Fruit fly (Drosophila melanogaster) whole organism, prepupa: ENCODE data around the gene CG42369.

Source experiments
- Blimp-1 ChIP-seq: fragments of 200-800 bp; sonication (Bioruptor generic); optimal IDR thresholded peaks from 3 replicates; lab custom pipeline; 2017; ENCODE audit warnings: missing biosample characterization, missing genetic modification characterization, mild to moderate bottlenecking, moderate library complexity, missing genetic modification reagents
- CG10631 ChIP-seq: fragments of 200-800 bp; sonication (Bioruptor generic); optimal IDR thresholded peaks from 2 replicates; lab custom pipeline; 2016; ENCODE audit warnings: missing biosample characterization, missing genetic modification characterization
- CG11294 ChIP-seq: fragments of 200-800 bp; sonication (Bioruptor generic); IDR thresholded peaks from 2 replicates; pipeline ENCODE4 v1.3.6; 2022; ENCODE audit warnings: missing biosample characterization, missing genetic modification characterization
- CG11902 ChIP-seq: fragments of 200-800 bp; sonication (Bioruptor generic); optimal IDR thresholded peaks from 3 replicates; lab custom pipeline; 2016; ENCODE audit warnings: missing biosample characterization, missing genetic modification characterization
- CG3032 ChIP-seq: fragments of 200-800 bp; optimal IDR thresholded peaks from 2 replicates; lab custom pipeline; 2019; ENCODE audit warnings: missing biosample characterization, mild to moderate bottlenecking, missing genetic modification characterization, moderate library complexity
- CG6276 ChIP-seq: fragments of 200-800 bp; sonication (Bioruptor generic); optimal IDR thresholded peaks from 2 replicates; lab custom pipeline; 2017; ENCODE audit warnings: missing biosample characterization, mild to moderate bottlenecking, missing genetic modification characterization
- CG6808 ChIP-seq: fragments of 200-800 bp; sonication (Bioruptor generic); optimal IDR thresholded peaks from 3 replicates; lab custom pipeline; 2017; ENCODE audit warnings: missing biosample characterization, missing genetic modification characterization, mild to moderate bottlenecking, moderate library complexity, missing genetic modification reagents
- CG6854 ChIP-seq: fragments of 200-800 bp; sonication (Bioruptor generic); optimal IDR thresholded peaks from 2 replicates; lab custom pipeline; 2017; ENCODE audit warnings: missing biosample characterization, mild to moderate bottlenecking, missing genetic modification characterization
- Eip78C ChIP-seq: fragments of 200-800 bp; sonication (Bioruptor generic); peaks from one replicate; lab custom pipeline; 2016; ENCODE audit warnings: missing biosample characterization, missing genetic modification characterization
- Ets96B ChIP-seq: fragments of 200-800 bp; optimal IDR thresholded peaks from 2 replicates; lab custom pipeline; 2019; ENCODE audit warnings: missing biosample characterization, mild to moderate bottlenecking, missing genetic modification characterization, moderate library complexity
- Hr4 ChIP-seq: fragments of 200-800 bp; sonication (Bioruptor generic); optimal IDR thresholded peaks from 3 replicates; lab custom pipeline; 2016; ENCODE audit warnings: missing biosample characterization, missing genetic modification characterization
- OdsH ChIP-seq: fragments of 200-800 bp; sonication (Bioruptor generic); optimal IDR thresholded peaks from 3 replicates; lab custom pipeline; 2016; ENCODE audit warnings: missing biosample characterization, missing genetic modification characterization
- Smox ChIP-seq: fragments of 200-800 bp; sonication (Bioruptor generic); optimal IDR thresholded peaks from 3 replicates; lab custom pipeline; 2016; ENCODE audit warnings: missing biosample characterization, missing genetic modification characterization
- Sox102F ChIP-seq: fragments of 200-800 bp; sonication (Bioruptor generic); optimal IDR thresholded peaks from 2 replicates; lab custom pipeline; 2016; ENCODE audit warnings: missing biosample characterization, mild to moderate bottlenecking, missing genetic modification characterization
- Sox15 ChIP-seq: fragments of 200-800 bp; sonication (Bioruptor generic); optimal IDR thresholded peaks from 3 replicates; lab custom pipeline; 2016; ENCODE audit warnings: missing biosample characterization, missing genetic modification characterization
- acj6 ChIP-seq: fragments of 200-800 bp; sonication (Bioruptor generic); optimal IDR thresholded peaks from 3 replicates; lab custom pipeline; 2016; ENCODE audit warnings: missing biosample characterization, missing genetic modification characterization
- dsx ChIP-seq: fragments of 200-800 bp; optimal IDR thresholded peaks from 3 replicates; lab custom pipeline; 2019; ENCODE audit warnings: missing biosample characterization, mild to moderate bottlenecking, missing genetic modification characterization, moderate library complexity; ENCODE audit not compliant: poor library complexity, severe bottlenecking
- eg ChIP-seq: fragments of 200-800 bp; sonication (Bioruptor generic); IDR thresholded peaks from 3 replicates; pipeline ENCODE4 v1.3.6; 2022; ENCODE audit warnings: missing biosample characterization, missing genetic modification characterization
- fd59A ChIP-seq: fragments of 200-800 bp; sonication (Bioruptor generic); optimal IDR thresholded peaks from 2 replicates; lab custom pipeline; 2017; ENCODE audit warnings: missing biosample characterization, mild to moderate bottlenecking, missing genetic modification characterization, missing genetic modification reagents
- fkh ChIP-seq: fragments of 200-800 bp; sonication (Bioruptor generic); optimal IDR thresholded peaks from 3 replicates; lab custom pipeline; 2017; ENCODE audit warnings: missing biosample characterization, mild to moderate bottlenecking, missing genetic modification characterization, moderate library complexity
- pdm3 ChIP-seq: fragments of 200-800 bp; sonication (Bioruptor generic); optimal IDR thresholded peaks from 3 replicates; lab custom pipeline; 2016; ENCODE audit warnings: missing biosample characterization, missing genetic modification characterization
- spab ChIP-seq: fragments of 200-800 bp; sonication (Bioruptor generic); optimal IDR thresholded peaks from 2 replicates; lab custom pipeline; 2017; ENCODE audit warnings: missing biosample characterization, mild to moderate bottlenecking, missing genetic modification characterization, missing genetic modification reagents
- svp ChIP-seq: fragments of 200-800 bp; sonication (Bioruptor generic); peaks from one replicate; lab custom pipeline; 2016; ENCODE audit warnings: missing biosample characterization, missing genetic modification characterization
- topi ChIP-seq: fragments of 200-800 bp; sonication (Bioruptor generic); optimal IDR thresholded peaks from 3 replicates; lab custom pipeline; 2016; ENCODE audit warnings: missing biosample characterization, missing genetic modification characterization
- vri ChIP-seq: fragments of 200-800 bp; sonication (Bioruptor generic); optimal IDR thresholded peaks from 3 replicates; lab custom pipeline; 2016; ENCODE audit warnings: missing biosample characterization, mild to moderate bottlenecking, missing genetic modification characterization

The CG42369 gene

DNA sequence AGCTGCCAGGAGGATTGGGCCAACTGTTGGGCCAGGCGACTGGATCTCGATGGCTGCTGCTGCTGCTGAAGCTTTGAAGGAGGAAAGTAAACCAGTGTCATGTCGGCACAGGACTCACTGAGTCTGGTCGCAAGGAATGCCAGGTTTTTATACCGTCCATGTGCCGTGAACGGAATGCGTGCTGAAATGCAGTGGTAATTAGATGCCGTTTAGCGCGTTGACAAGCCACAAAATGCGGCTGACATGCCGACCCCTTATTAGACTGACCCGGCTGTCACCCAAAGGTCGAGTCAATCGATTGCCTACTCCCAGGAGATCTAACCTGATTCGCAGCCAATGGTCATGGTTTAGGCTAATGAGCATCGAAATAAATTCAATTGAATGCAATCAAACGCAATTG lies 42.8 kb downstream of the CG42369 start, which contains the start of gene ppk7:
Gene ppk7 (minus strand): TSS at position 101 of the 400 bp plus-strand sequence.
- TF ChIP-seq CG3032 (tag; lab: Kevin White, UChicago) (no peak), OdsH (no peak), vri (no peak), CG11902 (GFP tag; lab: Kevin White, UChicago) (no peak), CG6808 (GFP tag; lab: Kevin White, UChicago) (no peak), svp (GFP tag; lab: Kevin White, UChicago) (no peak), pdm3 (GFP tag; lab: Kevin White, UChicago) (no peak), Smox (GFP tag; lab: Kevin White, UChicago) (no peak)

DNA sequence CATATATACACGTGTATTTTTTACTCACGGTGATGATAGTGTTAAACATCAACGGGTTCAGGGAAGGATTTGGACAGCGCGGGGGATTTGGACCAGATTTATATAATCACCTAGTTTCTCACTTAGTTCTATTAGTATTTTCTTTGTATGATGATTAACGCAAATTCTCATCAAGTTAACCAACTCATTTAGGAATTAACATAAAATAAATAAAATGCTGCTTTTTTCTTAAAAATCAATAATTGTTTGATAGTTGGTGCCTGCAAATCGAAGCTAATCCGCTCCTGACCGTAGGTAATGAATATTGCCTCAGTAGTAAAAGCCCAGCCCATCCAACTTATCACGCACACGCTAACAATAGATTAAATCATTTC lies 45.3 kb downstream of the CG42369 start:
- TF ChIP-seq fd59A (GFP tag; lab: Kevin White, UChicago) (no peak), topi (GFP tag; lab: Kevin White, UChicago) (no peak), OdsH (peak; percentile 14), Eip78C (GFP tag; lab: Kevin White, UChicago) (peak; percentile 33), CG10631 (GFP tag; lab: Kevin White, UChicago) (peak; percentile 3), dsx (no peak), Hr4 (peak; percentile 62), eg (GFP tag; lab: Robert Waterston, UW) (peak; percentile 63; the same call in 2 of the 3 replicates), CG6276 (no peak), svp (GFP tag; lab: Kevin White, UChicago) (peak; percentile 62), CG6854 (GFP tag; lab: Kevin White, UChicago) (no peak), Ets96B (tag; lab: Kevin White, UChicago) (peak; percentile 8), fkh (GFP tag; lab: Kevin White, UChicago) (peak; percentile 68)

DNA sequence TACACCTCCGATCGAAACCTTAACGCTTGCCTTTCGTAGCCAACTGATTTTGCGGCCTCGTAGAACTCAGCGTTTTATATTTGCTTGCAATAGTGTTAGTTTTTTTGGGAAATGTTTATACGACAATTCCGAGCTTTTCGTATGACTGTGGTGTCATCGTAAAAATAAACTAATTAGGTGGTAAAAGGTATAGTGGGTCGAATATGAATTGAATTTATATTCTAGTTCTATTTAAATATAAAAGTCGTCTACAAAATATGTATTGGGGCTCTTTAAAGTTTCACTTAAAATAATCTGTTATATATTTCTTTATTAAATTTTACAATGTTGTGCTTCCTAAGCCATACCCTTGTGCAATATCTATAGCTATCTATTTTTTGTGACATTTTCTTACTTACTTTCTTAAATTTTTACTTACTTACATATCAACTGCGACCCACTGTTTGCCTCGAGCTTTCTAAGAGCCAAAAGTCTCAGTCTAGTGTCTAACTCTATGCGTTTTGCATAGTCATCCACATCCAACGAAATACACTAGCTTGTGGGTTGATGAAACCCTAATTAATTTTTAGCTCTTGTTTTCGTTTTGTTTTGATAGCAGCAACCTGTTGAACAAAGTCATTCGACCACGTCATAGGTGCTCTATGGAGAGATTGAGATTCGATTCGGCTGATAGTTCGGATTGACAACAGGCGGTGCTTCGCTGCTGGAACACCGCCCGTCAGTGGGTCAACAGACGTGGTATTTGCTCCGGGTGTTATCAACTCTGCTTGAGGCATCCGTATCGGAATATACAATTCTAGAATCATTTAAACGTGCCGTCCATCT lies 45.9 kb downstream of the CG42369 start, which contains the start of gene CG9498:
Gene CG9498 (minus strand): TSS at position 51 of the 825 bp plus-strand sequence.
- no peak for TF ChIP-seq CG10631 (GFP tag; lab: Kevin White, UChicago)
- no peak for TF ChIP-seq Sox102F
- TF ChIP-seq spab, result no peak
- no peak for TF ChIP-seq Sox15 (GFP tag; lab: Kevin White, UChicago)
- no peak for TF ChIP-seq Blimp-1 (GFP tag; lab: Kevin White, UChicago)
- no peak for TF ChIP-seq CG11294 (GFP tag; lab: Robert Waterston, UW)
- no peak for TF ChIP-seq CG6808 (GFP tag; lab: Kevin White, UChicago)
- TF ChIP-seq fkh (GFP tag; lab: Kevin White, UChicago), result peak; percentile 32
- TF ChIP-seq eg (GFP tag; lab: Robert Waterston, UW), result peak; percentile 10; the same call in 1 of the 3 replicates
- no peak for TF ChIP-seq CG3032 (tag; lab: Kevin White, UChicago)

DNA sequence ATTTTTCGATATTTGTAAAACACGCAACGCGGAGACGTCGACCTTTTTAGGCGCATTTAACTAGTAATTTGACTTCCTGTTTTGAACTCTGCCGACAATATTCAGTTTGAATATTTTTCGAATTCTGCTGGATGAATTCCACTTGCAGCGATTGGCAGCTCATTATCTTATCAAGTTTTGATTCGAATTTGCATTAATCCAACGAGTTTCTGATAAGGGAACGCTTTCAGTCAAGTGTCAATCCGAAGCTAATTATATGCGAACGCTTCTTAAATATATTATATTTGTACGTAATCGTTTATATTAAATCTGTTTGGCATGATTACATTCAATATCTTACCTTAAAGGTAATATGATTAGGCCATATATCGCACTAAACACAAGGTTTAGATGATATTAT lies 48.7 kb downstream of the CG42369 start, which contains the start of gene CG9497:
Gene CG9497 (minus strand): TSS at position 101 of the 400 bp plus-strand sequence.
- TF ChIP-seq acj6 (no peak), Blimp-1 (GFP tag; lab: Kevin White, UChicago) (no peak), svp (GFP tag; lab: Kevin White, UChicago) (peak; percentile 87)
- TF ChIP-seq, all 60 proteins: peak for 1
